Worm (Caenorhabditis elegans) whole organism, early embryonic: ENCODE data around the gene F54B11.10.

Experiments used
- B0310.2 ChIP-seq: sonication (generic microtip); optimal IDR thresholded peaks from 2 replicates; lab custom pipeline; 2016; ENCODE audit warnings: mild to moderate bottlenecking, missing genetic modification characterization, missing compliant biosample characterization
- F13C5.2 ChIP-seq: sonication (generic microtip); optimal IDR thresholded peaks from 2 replicates; lab custom pipeline; 2017; ENCODE audit warnings: mild to moderate bottlenecking, missing genetic modification characterization, inconsistent platforms, missing compliant biosample characterization
- aly-1 ChIP-seq: sonication (generic microtip); optimal IDR thresholded peaks from 2 replicates; lab custom pipeline; 2016; ENCODE audit warnings: missing genetic modification characterization, missing compliant biosample characterization
- ama-1 ChIP-seq: fragments of 150-350 bp; optimal IDR thresholded peaks from 2 replicates; lab custom pipeline; 2014
- ceh-13 ChIP-seq: fragments of 200-800 bp; sonication (Bioruptor generic); optimal IDR thresholded peaks from 2 replicates; lab custom pipeline; 2018; ENCODE audit warnings: mild to moderate bottlenecking, missing genetic modification characterization, missing compliant biosample characterization
- ceh-36 ChIP-seq: sonication (generic microtip); optimal IDR thresholded peaks from 2 replicates; lab custom pipeline; 2016; ENCODE audit warnings: missing genetic modification characterization, inconsistent platforms, missing compliant biosample characterization
- ets-7 ChIP-seq: sonication (generic microtip); optimal IDR thresholded peaks from 2 replicates; lab custom pipeline; 2016; ENCODE audit warnings: missing genotype, missing genetic modification characterization, missing compliant biosample characterization
- flt-1 ChIP-seq: fragments of 200-800 bp; sonication (Bioruptor generic); IDR thresholded peaks from 2 replicates; pipeline ENCODE4 v1.3.6; 2022; ENCODE audit warnings: missing genetic modification characterization, missing compliant biosample characterization
- hmbx-1 ChIP-seq: sonication (generic microtip); optimal IDR thresholded peaks from 2 replicates; lab custom pipeline; 2016; ENCODE audit warnings: mild to moderate bottlenecking, missing genetic modification characterization, missing compliant biosample characterization
- hmg-4 ChIP-seq: fragments of 200-800 bp; sonication (Bioruptor generic); optimal IDR thresholded peaks from 2 replicates; lab custom pipeline; 2018; ENCODE audit warnings: mild to moderate bottlenecking, missing genetic modification characterization, missing compliant biosample characterization
- hnd-1 ChIP-seq: sonication (generic microtip); optimal IDR thresholded peaks from 2 replicates; lab custom pipeline; 2016; ENCODE audit warnings: missing genetic modification characterization, missing compliant biosample characterization
- pes-1 ChIP-seq: fragments of 200-800 bp; sonication (Bioruptor generic); IDR thresholded peaks from 2 replicates; pipeline ENCODE4 v1.3.6; 2022; ENCODE audit warnings: missing genetic modification reagents, missing genetic modification characterization, missing compliant biosample characterization
- scrt-1 ChIP-seq: fragments of 200-800 bp; sonication (Bioruptor generic); IDR thresholded peaks from 2 replicates; pipeline ENCODE4 v1.3.6; 2022; ENCODE audit warnings: missing genetic modification characterization, missing compliant biosample characterization
- sea-1 ChIP-seq: fragments of 200-800 bp; sonication (Bioruptor generic); conservative IDR thresholded peaks from 2 replicates; pipeline ENCODE4 v1.3.6; 2022; ENCODE audit warnings: missing genetic modification characterization, missing compliant biosample characterization
- tbx-11 ChIP-seq: fragments of 200-800 bp; sonication (Bioruptor generic); IDR thresholded peaks from 2 replicates; pipeline ENCODE4 v1.3.6; 2022; ENCODE audit warnings: missing genetic modification characterization, missing compliant biosample characterization
- tbx-37 ChIP-seq: fragments of 200-800 bp; sonication (Bioruptor generic); conservative IDR thresholded peaks from 2 replicates; pipeline ENCODE4 v1.3.6; 2022; ENCODE audit warnings: missing genetic modification reagents, missing genetic modification characterization, missing compliant biosample characterization
- tra-4 ChIP-seq: sonication (generic microtip); optimal IDR thresholded peaks from 2 replicates; lab custom pipeline; 2017; ENCODE audit warnings: missing genetic modification characterization, missing compliant biosample characterization

F54B11.10 gene

DNA sequence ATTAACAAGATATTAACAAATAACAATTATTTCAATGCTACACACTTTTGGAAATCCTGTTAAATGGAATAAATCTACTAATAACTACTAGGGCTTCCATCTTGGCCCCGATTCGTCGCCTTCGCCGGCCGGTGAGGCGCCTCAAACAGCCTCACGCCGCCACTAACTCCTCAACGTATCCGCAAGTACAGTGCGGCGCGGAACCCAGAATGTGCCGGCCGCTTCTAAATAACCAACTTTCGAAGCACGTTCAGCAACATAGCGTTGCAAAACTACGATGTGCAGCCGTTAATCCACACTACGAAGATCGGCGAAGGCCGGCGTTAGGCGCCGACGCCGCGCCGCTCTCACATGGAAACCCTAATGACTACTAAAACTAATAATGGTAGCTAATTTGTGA lies 23.9 kb downstream of the F54B11.10 start:
- TF ChIP-seq tra-4 (tag; lab: Kevin White, UChicago) (no peak), ets-7 (tag; lab: Kevin White, UChicago) (no peak)

DNA sequence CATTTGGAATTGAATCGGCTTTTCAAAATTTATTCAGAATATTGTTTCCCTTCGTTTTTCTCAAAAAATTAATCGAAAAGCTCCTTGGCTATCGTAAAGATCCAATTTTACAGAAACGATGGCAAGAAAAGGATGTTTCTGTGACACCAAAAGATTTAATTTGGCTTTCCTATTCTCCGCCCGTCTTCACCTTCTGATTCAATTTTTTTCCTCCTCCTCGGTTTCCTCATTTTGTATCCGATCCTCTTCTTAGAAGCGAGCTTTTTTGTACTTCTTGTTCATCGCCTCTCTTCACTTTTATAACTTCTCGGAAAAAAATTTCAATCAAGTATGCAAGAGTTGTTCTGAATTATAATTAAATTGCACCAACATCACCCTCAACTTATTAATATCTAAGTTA lies 28.1 kb downstream of the F54B11.10 start:
- TF ChIP-seq hnd-1 (tag; lab: Kevin White, UChicago) (no peak), ama-1 (lab: Kevin White, UChicago) (no peak), tbx-11 (GFP tag; lab: Robert Waterston, UW) (no peak), sea-1 (GFP tag; lab: Robert Waterston, UW) (no peak), ceh-13 (GFP tag; lab: Kevin White, UChicago) (no peak), F13C5.2 (tag; lab: Kevin White, UChicago) (no peak), pes-1 (GFP tag; lab: Robert Waterston, UW) (no peak), flt-1 (GFP tag; lab: Robert Waterston, UW) (no peak)

DNA sequence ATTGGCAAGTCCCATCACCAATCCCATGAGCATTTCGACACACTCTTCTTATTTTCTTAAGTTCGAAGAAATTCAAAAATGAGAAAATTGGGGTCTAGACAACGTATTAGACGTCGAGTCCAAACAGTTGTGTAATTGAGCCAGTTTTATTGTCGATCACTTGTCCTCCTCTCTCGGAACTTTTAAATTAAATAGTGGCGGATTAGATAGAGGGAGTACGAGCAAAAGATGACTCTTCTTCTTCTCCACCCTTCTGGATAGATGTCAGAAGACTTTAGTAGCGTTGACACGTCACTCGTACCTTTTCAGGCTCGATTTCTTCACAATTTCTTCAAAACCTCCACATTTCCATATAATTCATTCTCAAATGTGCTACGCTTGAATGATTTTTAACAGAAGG lies 33.3 kb downstream of the F54B11.10 start:
- no peak for TF ChIP-seq sea-1 (GFP tag; lab: Robert Waterston, UW)
- TF ChIP-seq flt-1 (GFP tag; lab: Robert Waterston, UW): no peak
- no peak for TF ChIP-seq hmg-4 (GFP tag; lab: Kevin White, UChicago)
- no peak for TF ChIP-seq pes-1 (GFP tag; lab: Robert Waterston, UW)
- no peak for TF ChIP-seq hmbx-1 (tag; lab: Kevin White, UChicago)
- no peak for TF ChIP-seq ets-7 (tag; lab: Kevin White, UChicago)
- TF ChIP-seq tbx-37 (GFP tag; lab: Robert Waterston, UW): no peak
- no peak for TF ChIP-seq scrt-1 (GFP tag; lab: Robert Waterston, UW)
- no peak for TF ChIP-seq aly-1 (tag; lab: Kevin White, UChicago)

DNA sequence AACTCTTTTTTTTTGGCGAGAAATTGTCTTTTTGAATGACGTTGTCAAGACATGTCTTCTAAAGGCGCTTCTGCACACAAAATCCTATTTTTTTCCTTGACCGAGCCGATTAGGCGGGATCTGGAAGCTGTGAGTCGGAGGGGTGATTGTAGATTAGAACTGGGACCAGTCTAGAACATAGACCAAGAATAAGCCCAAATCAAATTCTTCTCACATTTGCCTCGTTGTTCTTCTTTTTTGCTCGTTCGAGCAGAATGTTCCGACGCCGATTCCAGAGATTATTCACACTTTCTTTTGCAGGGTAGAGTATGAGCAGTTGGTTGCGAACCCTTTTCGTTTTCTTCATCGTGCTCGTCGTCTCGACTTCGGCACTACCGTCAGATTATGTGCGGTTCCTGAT lies 36.7 kb downstream of the F54B11.10 start, which contains the start of gene nlp-53:
TSS of gene nlp-53 (plus strand) at position 301 of the 400 bp plus-strand sequence.
- TF ChIP-seq B0310.2 (no peak), pes-1 (GFP tag; lab: Robert Waterston, UW) (no peak), hnd-1 (tag; lab: Kevin White, UChicago) (no peak), hmg-4 (GFP tag; lab: Kevin White, UChicago) (no peak), ama-1 (lab: Kevin White, UChicago) (no peak), scrt-1 (GFP tag; lab: Robert Waterston, UW) (no peak), ceh-13 (GFP tag; lab: Kevin White, UChicago) (no peak), aly-1 (tag; lab: Kevin White, UChicago) (no peak), tra-4 (tag; lab: Kevin White, UChicago) (no peak), tbx-11 (GFP tag; lab: Robert Waterston, UW) (no peak)

DNA sequence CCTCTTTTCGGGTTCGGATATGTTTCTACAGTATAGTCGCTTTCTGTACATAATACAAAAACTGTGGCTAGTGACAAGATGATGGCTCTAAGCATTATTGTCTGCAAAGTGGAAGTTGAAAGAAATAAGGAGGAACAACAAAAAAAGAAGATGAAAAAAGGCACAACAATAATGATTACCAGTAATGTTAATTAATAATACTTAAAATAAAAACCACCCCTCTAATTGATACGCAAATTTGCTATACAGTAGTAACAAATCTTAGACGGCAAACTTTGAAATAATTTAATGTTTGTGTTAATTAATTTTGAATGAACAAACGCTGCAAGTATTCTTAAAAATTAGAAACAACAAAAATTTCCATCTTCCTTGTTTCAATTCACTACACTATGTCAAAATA lies 39.7 kb downstream of the F54B11.10 start, which contains the start of gene Y12A6A.1:
TSS of gene Y12A6A.1 (minus strand) at position 101 of the 400 bp plus-strand sequence.
- TF ChIP-seq tbx-37 (GFP tag; lab: Robert Waterston, UW) (no peak), hmbx-1 (tag; lab: Kevin White, UChicago) (no peak), F13C5.2 (tag; lab: Kevin White, UChicago) (no peak), tbx-11 (GFP tag; lab: Robert Waterston, UW) (no peak), pes-1 (GFP tag; lab: Robert Waterston, UW) (no peak), aly-1 (tag; lab: Kevin White, UChicago) (no peak), sea-1 (GFP tag; lab: Robert Waterston, UW) (no peak), hnd-1 (tag; lab: Kevin White, UChicago) (no peak), hmg-4 (GFP tag; lab: Kevin White, UChicago) (no peak), ceh-13 (GFP tag; lab: Kevin White, UChicago) (no peak)

DNA sequence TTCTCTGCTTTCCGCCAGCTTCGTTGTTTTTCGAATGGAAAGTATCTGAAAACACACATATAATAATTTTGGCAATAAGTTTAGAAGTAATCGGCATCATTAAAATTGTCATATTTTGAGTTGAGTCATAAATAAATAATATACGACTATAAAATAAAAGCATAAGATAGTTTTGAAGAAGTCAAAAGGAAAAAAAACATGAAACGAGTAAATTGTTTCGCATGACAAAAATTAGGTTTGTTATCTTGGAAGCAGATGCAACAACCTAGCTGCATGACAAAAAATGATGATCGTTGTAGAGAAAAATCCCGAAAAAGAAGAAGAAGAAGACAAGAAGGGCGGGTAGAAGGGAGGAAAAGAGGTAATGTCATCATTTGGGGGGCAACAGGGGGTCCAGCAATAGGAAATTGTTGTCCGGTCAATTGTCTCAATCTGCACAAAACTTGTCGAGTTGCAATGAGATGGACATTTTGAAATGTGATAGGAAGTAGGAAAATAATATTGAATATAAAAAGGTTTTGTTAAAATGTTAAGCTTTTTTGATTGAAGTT lies 49.3 kb downstream of the F54B11.10 start, which contains the start of gene nlg-1:
TSS of gene nlg-1 (minus strand) at position 51 of the 551 bp plus-strand sequence.
- TF ChIP-seq pes-1 (GFP tag; lab: Robert Waterston, UW) (no peak), B0310.2 (no peak), aly-1 (tag; lab: Kevin White, UChicago) (no peak), scrt-1 (GFP tag; lab: Robert Waterston, UW) (no peak), ets-7 (tag; lab: Kevin White, UChicago) (no peak), flt-1 (GFP tag; lab: Robert Waterston, UW) (no peak), hnd-1 (tag; lab: Kevin White, UChicago) (no peak), tbx-37 (GFP tag; lab: Robert Waterston, UW) (no peak), hmbx-1 (tag; lab: Kevin White, UChicago) (no peak), tra-4 (tag; lab: Kevin White, UChicago) (no peak), ceh-13 (GFP tag; lab: Kevin White, UChicago) (no peak)

DNA sequence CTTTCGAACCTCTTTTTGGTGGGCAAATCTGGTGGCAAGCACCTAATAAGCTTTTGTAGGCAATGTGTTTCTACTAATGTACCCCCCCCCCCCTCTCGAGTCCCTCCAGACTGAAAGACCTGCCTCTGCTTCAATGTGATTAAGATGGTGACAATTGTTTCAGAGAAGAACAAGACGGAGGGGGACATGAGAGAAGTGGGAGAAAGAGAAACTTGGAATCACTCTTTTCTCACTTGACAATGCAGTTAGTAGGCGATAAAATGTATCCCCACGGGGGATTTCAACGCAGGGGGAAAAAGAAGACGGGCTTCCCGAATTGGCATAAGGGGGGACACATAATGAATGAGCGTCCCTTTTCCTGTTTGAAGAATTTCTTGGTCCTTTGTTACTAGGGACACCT lies 50.3 kb downstream of the F54B11.10 start:
- no peak for TF ChIP-seq ceh-13 (GFP tag; lab: Kevin White, UChicago)
- no peak for TF ChIP-seq ceh-36 (tag; lab: Kevin White, UChicago)
- no peak for TF ChIP-seq scrt-1 (GFP tag; lab: Robert Waterston, UW)
- TF ChIP-seq sea-1 (GFP tag; lab: Robert Waterston, UW): no peak
- TF ChIP-seq hmbx-1 (tag; lab: Kevin White, UChicago): no peak
- TF ChIP-seq tra-4 (tag; lab: Kevin White, UChicago): no peak
- TF ChIP-seq tbx-11 (GFP tag; lab: Robert Waterston, UW): no peak
- no peak for TF ChIP-seq tbx-37 (GFP tag; lab: Robert Waterston, UW)
- no peak for TF ChIP-seq hmg-4 (GFP tag; lab: Kevin White, UChicago)
- TF ChIP-seq aly-1 (tag; lab: Kevin White, UChicago): no peak
- TF ChIP-seq hnd-1 (tag; lab: Kevin White, UChicago): no peak
- no peak for TF ChIP-seq ets-7 (tag; lab: Kevin White, UChicago)
- no peak for TF ChIP-seq F13C5.2 (tag; lab: Kevin White, UChicago)
